Worm (Caenorhabditis elegans) whole organism, midembryonic: Measurements from ENCODE around the gene K10D11.3.

Experiments used
- T22C8.4 ChIP-seq: fragments of 200-800 bp; sonication (Bioruptor generic); IDR thresholded peaks from 2 replicates; pipeline ENCODE4 v1.3.6; 2022; ENCODE audit warnings: missing genetic modification characterization, missing compliant biosample characterization
- cog-1 ChIP-seq: sonication (generic microtip); optimal IDR thresholded peaks from 2 replicates; lab custom pipeline; 2016; ENCODE audit warnings: missing genetic modification characterization, missing compliant biosample characterization
- flt-1 ChIP-seq: fragments of 200-800 bp; sonication (Bioruptor generic); IDR thresholded peaks from 2 replicates; pipeline ENCODE4 v1.3.6; 2022; ENCODE audit warnings: missing genetic modification characterization, missing compliant biosample characterization
- klf-2 ChIP-seq: fragments of 200-800 bp; sonication (Bioruptor generic); conservative IDR thresholded peaks from 2 replicates; pipeline ENCODE4 v1.3.6; 2022; ENCODE audit warnings: missing genetic modification reagents, missing genetic modification characterization, missing compliant biosample characterization
- med-1 ChIP-seq: sonication (generic microtip); optimal IDR thresholded peaks from 2 replicates; lab custom pipeline; 2017; ENCODE audit warnings: missing genetic modification characterization, mild to moderate bottlenecking, missing compliant biosample characterization, antibody characterized with exemption, missing genetic modification reagents; ENCODE audit not compliant: insufficient read depth
- ref-1 ChIP-seq: fragments of 200-800 bp; sonication (Bioruptor generic); conservative IDR thresholded peaks from 2 replicates; pipeline ENCODE4 v1.3.6; 2022; ENCODE audit warnings: missing genetic modification reagents, missing genetic modification characterization, missing compliant biosample characterization
- tab-1 ChIP-seq: fragments of 200-800 bp; sonication (Bioruptor generic); IDR thresholded peaks from 2 replicates; pipeline ENCODE4 v1.3.6; 2022; ENCODE audit warnings: missing genetic modification characterization, missing compliant biosample characterization
- ztf-23 ChIP-seq: fragments of 200-800 bp; sonication (Bioruptor generic); IDR thresholded peaks from 2 replicates; pipeline ENCODE4 v1.3.6; 2022; ENCODE audit warnings: missing genetic modification reagents, missing genetic modification characterization, missing compliant biosample characterization
- ztf-29 ChIP-seq: fragments of 200-800 bp; sonication (Bioruptor generic); IDR thresholded peaks from 2 replicates; pipeline ENCODE4 v1.3.6; 2022; ENCODE audit warnings: missing genetic modification reagents, missing genetic modification characterization, missing compliant biosample characterization

The K10D11.3 gene

ce11 chrIV:12995886-12996285 lies 10.0 kb upstream of the K10D11.3 start, which contains the start of gene K10D11.7:
Gene K10D11.7, minus strand, starts transcription at chrIV:12995986.
- TF ChIP-seq ref-1 (no peak), tab-1 (GFP tag; lab: Robert Waterston, UW) (no peak), cog-1 (no peak), ztf-23 (GFP tag; lab: Robert Waterston, UW) (no peak), flt-1 (no peak), ztf-29 (GFP tag; lab: Robert Waterston, UW) (no peak), T22C8.4 (GFP tag; lab: Robert Waterston, UW) (no peak), klf-2 (GFP tag; lab: Robert Waterston, UW) (no peak), med-1 (GFP tag; lab: Kevin White, UChicago) (no peak)

DNA sequence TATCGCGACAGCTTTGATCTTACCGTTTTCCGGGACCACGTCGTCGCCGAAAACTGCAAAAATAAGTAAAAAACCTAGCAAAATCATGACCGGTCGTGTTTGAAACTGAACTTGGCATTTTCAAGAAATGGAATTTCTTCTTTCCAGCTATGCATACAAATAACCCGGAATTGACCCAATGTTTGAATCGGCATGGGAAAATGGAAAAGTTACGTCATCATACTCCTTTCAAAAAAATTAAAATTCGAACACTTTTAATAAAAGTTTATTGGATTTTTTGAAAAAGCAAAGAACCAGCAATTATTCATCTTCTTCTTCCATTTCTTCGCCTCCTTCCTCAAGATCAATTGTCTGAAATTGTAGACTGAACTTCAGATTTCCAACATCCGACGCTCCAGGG lies 8.4 kb upstream of the K10D11.3 start, which contains the start of gene K10D11.4:
K10D11.4 (minus strand) TSS at position 101 of the 400 bp plus-strand sequence.
- TF ChIP-seq med-1 (GFP tag; lab: Kevin White, UChicago) (no peak), tab-1 (GFP tag; lab: Robert Waterston, UW) (no peak), ztf-29 (GFP tag; lab: Robert Waterston, UW) (no peak)

ce11 chrIV:12991629-12992028 lies 5.7 kb upstream of the K10D11.3 start, which contains the start of gene K10D11.5:
Gene K10D11.5, minus strand, starts transcription at chrIV:12991843.
- TF ChIP-seq flt-1 (no peak), tab-1 (GFP tag; lab: Robert Waterston, UW) (no peak), klf-2 (GFP tag; lab: Robert Waterston, UW) (no peak), ztf-23 (GFP tag; lab: Robert Waterston, UW) (no peak), T22C8.4 (GFP tag; lab: Robert Waterston, UW) (no peak), med-1 (GFP tag; lab: Kevin White, UChicago) (no peak), cog-1 (no peak), ref-1 (no peak)

DNA sequence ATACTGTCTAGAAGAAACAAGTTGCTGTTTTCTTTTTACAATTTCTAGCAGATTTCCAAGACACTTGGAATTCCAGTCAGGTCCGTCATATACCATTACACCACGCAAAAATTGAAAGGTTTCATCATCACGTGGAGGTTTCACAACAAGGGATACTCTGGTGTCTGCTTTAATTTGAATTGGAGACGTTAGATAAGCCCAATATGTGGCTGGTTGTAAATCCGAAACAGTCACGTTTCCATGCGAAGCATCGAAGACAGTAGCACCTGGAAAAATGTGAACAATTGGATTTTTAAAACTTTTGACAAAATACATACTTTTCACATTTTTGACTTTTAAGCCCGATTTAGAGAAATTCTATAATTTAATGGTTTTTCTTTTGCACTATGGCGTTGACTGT lies 4.7 kb upstream of the K10D11.3 start:
- TF ChIP-seq T22C8.4 (GFP tag; lab: Robert Waterston, UW) (no peak), med-1 (GFP tag; lab: Kevin White, UChicago) (no peak)

ce11 chrIV:12989355-12989754 lies 3.4 kb upstream of the K10D11.3 start, which contains the start of gene K10D11.6:
Gene K10D11.6, minus strand, starts transcription at chrIV:12989455.
- TF ChIP-seq ref-1 = no peak
- no peak for TF ChIP-seq tab-1 (GFP tag; lab: Robert Waterston, UW)
- no peak for TF ChIP-seq cog-1
- TF ChIP-seq flt-1 = no peak
- no peak for TF ChIP-seq ztf-29 (GFP tag; lab: Robert Waterston, UW)
- no peak for TF ChIP-seq klf-2 (GFP tag; lab: Robert Waterston, UW)
- no peak for TF ChIP-seq T22C8.4 (GFP tag; lab: Robert Waterston, UW)
- TF ChIP-seq med-1 (GFP tag; lab: Kevin White, UChicago) = no peak
- TF ChIP-seq ztf-23 (GFP tag; lab: Robert Waterston, UW) = no peak

ce11 chrIV:12978307-12979036 lies 7.5 kb downstream of the K10D11.3 start, which contains the start of gene K10D11.2:
Gene K10D11.2, plus strand, starts transcription at chrIV:12978986.
- no peak for TF ChIP-seq ztf-23 (GFP tag; lab: Robert Waterston, UW)
- no peak for TF ChIP-seq ref-1
- no peak for TF ChIP-seq flt-1
- no peak for TF ChIP-seq cog-1
- no peak for TF ChIP-seq klf-2 (GFP tag; lab: Robert Waterston, UW)

- no peak for TF ChIP-seq tab-1 (GFP tag; lab: Robert Waterston, UW)
Observed at ce11 chrIV:12977650-12978049, 8.3 kb downstream of the K10D11.3 start.

ce11 chrIV:12975981-12976380 lies 10.0 kb downstream of the K10D11.3 start, which contains the start of gene dod-17:
Gene dod-17, plus strand, starts transcription at chrIV:12976303.
- no peak for TF ChIP-seq med-1 (GFP tag; lab: Kevin White, UChicago)
- no peak for TF ChIP-seq ztf-29 (GFP tag; lab: Robert Waterston, UW)
- no peak for TF ChIP-seq T22C8.4 (GFP tag; lab: Robert Waterston, UW)
- TF ChIP-seq tab-1 (GFP tag; lab: Robert Waterston, UW) = no peak
- TF ChIP-seq flt-1 = no peak
- no peak for TF ChIP-seq klf-2 (GFP tag; lab: Robert Waterston, UW)

- TF ChIP-seq flt-1 (no peak), ztf-23 (GFP tag; lab: Robert Waterston, UW) (no peak), ref-1 (no peak), T22C8.4 (GFP tag; lab: Robert Waterston, UW) (no peak), klf-2 (GFP tag; lab: Robert Waterston, UW) (no peak), ztf-29 (GFP tag; lab: Robert Waterston, UW) (no peak), tab-1 (GFP tag; lab: Robert Waterston, UW) (no peak), cog-1 (no peak), med-1 (GFP tag; lab: Kevin White, UChicago) (no peak)
Observed at ce11 chrIV:12973336-12973735, 12.6 kb downstream of the K10D11.3 start, which contains the start of gene F55G11.4. Gene F55G11.4, plus strand, starts transcription at chrIV:12973624.

DNA sequence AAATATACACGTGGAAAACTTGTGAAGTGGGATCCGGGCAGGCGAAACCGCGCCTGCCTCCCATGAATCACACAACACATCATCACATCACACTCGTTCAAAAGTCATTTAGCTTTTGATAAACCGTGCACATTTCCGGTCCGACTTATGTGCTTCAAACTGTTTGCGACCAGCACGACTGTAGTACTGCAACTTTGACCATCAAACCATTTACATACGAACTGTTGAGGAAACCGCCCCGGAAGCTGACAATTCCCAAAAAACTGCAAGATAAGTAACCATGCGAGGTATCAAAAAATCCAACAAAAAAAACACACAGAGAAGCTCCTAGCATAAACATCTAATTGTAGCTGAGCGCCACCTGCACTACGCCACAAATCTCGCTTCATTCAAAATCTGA lies 13.2 kb downstream of the K10D11.3 start:
- TF ChIP-seq cog-1 (no peak), ztf-29 (GFP tag; lab: Robert Waterston, UW) (no peak), tab-1 (GFP tag; lab: Robert Waterston, UW) (no peak), ztf-23 (GFP tag; lab: Robert Waterston, UW) (no peak)
